Fruit fly (Drosophila melanogaster) whole organism, embryonic: ENCODE data around the gene sordd2.

Experiments used
- Adf1 ChIP-seq: fragments of 200-800 bp; sonication (Bioruptor generic); IDR thresholded peaks from 2 replicates; pipeline ENCODE4 v1.3.6; 2022; ENCODE audit warnings: missing biosample characterization, missing genetic modification characterization
- Aef1 ChIP-seq: fragments of 200-800 bp; sonication (Bioruptor generic); IDR thresholded peaks from 3 replicates; pipeline ENCODE4 v1.3.6; 2022; ENCODE audit warnings: missing biosample characterization, missing genetic modification characterization
- CG11398 ChIP-seq: fragments of 200-800 bp; sonication (Bioruptor generic); optimal IDR thresholded peaks from 2 replicates; lab custom pipeline; 2016; ENCODE audit warnings: missing biosample characterization, missing genetic modification characterization
- CG12299 ChIP-seq: fragments of 200-800 bp; sonication (Bioruptor generic); optimal IDR thresholded peaks from 2 replicates; lab custom pipeline; 2018; ENCODE audit warnings: missing biosample characterization, mild to moderate bottlenecking, missing genetic modification characterization
- CG12659 ChIP-seq: fragments of 200-800 bp; sonication (Bioruptor generic); optimal IDR thresholded peaks from 3 replicates; lab custom pipeline; 2017; ENCODE audit warnings: mild to moderate bottlenecking, missing biosample characterization, missing genetic modification reagents, missing genetic modification characterization
- CG13894 ChIP-seq: fragments of 200-800 bp; sonication (Bioruptor generic); optimal IDR thresholded peaks from 3 replicates; lab custom pipeline; 2018; ENCODE audit warnings: missing biosample characterization, mild to moderate bottlenecking, missing genetic modification characterization, moderate library complexity
- CG14441 ChIP-seq: fragments of 200-800 bp; sonication (Bioruptor generic); IDR thresholded peaks from 2 replicates; pipeline ENCODE4 v1.3.6; 2022; ENCODE audit warnings: missing biosample characterization, missing genetic modification characterization
- CG1602 ChIP-seq: fragments of 200-800 bp; sonication (Bioruptor generic); optimal IDR thresholded peaks from 3 replicates; lab custom pipeline; 2016; ENCODE audit warnings: missing biosample characterization, missing genetic modification characterization
- CG17612 ChIP-seq: fragments of 200-800 bp; sonication (Bioruptor generic); IDR thresholded peaks from 2 replicates; pipeline ENCODE4 v1.3.6; 2022; ENCODE audit warnings: missing biosample characterization, missing genetic modification characterization
- CG17829 ChIP-seq: fragments of 200-800 bp; optimal IDR thresholded peaks from 2 replicates; lab custom pipeline; 2019; ENCODE audit warnings: missing biosample characterization, mild to moderate bottlenecking, missing genetic modification characterization, moderate library complexity
- CG2120 ChIP-seq: fragments of 200-800 bp; sonication (Bioruptor generic); optimal IDR thresholded peaks from 3 replicates; lab custom pipeline; 2016; ENCODE audit warnings: missing biosample characterization, missing genetic modification characterization
- CG2129 ChIP-seq: fragments of 200-800 bp; sonication (Bioruptor generic); IDR thresholded peaks from 2 replicates; pipeline ENCODE4 v1.3.6; 2022; ENCODE audit warnings: missing biosample characterization, missing genetic modification characterization; ENCODE audit not compliant: partially characterized antibody
- CG2712 ChIP-seq: fragments of 200-800 bp; optimal IDR thresholded peaks from 3 replicates; lab custom pipeline; 2019; ENCODE audit warnings: missing biosample characterization, mild to moderate bottlenecking, missing genetic modification characterization, moderate library complexity
- CG3726 ChIP-seq: fragments of 200-800 bp; sonication (Bioruptor generic); IDR thresholded peaks from 3 replicates; pipeline ENCODE4, ENCODE4 v1.3.6; 2022; ENCODE audit warnings: missing biosample characterization, missing genetic modification characterization
- CG4360 ChIP-seq: fragments of 200-800 bp; sonication (Bioruptor generic); IDR thresholded peaks from 2 replicates; pipeline ENCODE4 v1.3.6; 2022; ENCODE audit warnings: missing biosample characterization, missing genetic modification characterization
- CG6175 ChIP-seq: fragments of 200-800 bp; sonication (Bioruptor generic); IDR thresholded peaks from 3 replicates; pipeline ENCODE4 v1.3.6; 2022; ENCODE audit warnings: missing biosample characterization, missing genetic modification characterization
- CG6854 ChIP-seq: fragments of 200-800 bp; sonication (Bioruptor generic); optimal IDR thresholded peaks from 3 replicates; lab custom pipeline; 2017; ENCODE audit warnings: missing biosample characterization, mild to moderate bottlenecking, missing genetic modification characterization
- CHES-1-like ChIP-seq: fragments of 200-800 bp; sonication (Bioruptor generic); optimal IDR thresholded peaks from 2 replicates; lab custom pipeline; 2016; ENCODE audit warnings: missing biosample characterization, missing genetic modification characterization
- Doc2 ChIP-seq: fragments of 200-800 bp; sonication (Bioruptor generic); IDR thresholded peaks from 2 replicates; pipeline ENCODE4 v1.3.6; 2022; ENCODE audit warnings: missing biosample characterization, missing genetic modification characterization
- Drgx ChIP-seq: fragments of 200-800 bp; sonication (Bioruptor generic); IDR thresholded peaks from 2 replicates; pipeline ENCODE4 v1.3.6; 2022; ENCODE audit warnings: missing biosample characterization, missing genetic modification characterization
- ERR ChIP-seq: fragments of 200-800 bp; sonication (Bioruptor generic); optimal IDR thresholded peaks from 2 replicates; lab custom pipeline; 2016; ENCODE audit warnings: missing biosample characterization, missing genetic modification characterization
- Fer1 ChIP-seq: fragments of 200-800 bp; sonication (Bioruptor generic); optimal IDR thresholded peaks from 2 replicates; lab custom pipeline; 2017; ENCODE audit warnings: missing biosample characterization, mild to moderate bottlenecking, missing genetic modification characterization
- H2.0 ChIP-seq: fragments of 200-800 bp; sonication (Bioruptor generic); IDR thresholded peaks from 2 replicates; pipeline ENCODE4 v1.3.6; 2022; ENCODE audit warnings: missing biosample characterization, missing genetic modification characterization
- HLH4C ChIP-seq: fragments of 200-800 bp; sonication (Bioruptor generic); IDR thresholded peaks from 3 replicates; pipeline ENCODE4 v1.3.6; 2022; ENCODE audit warnings: missing biosample characterization, missing genetic modification characterization; ENCODE audit not compliant: partially characterized antibody
- HLH54F ChIP-seq: fragments of 200-800 bp; sonication (Bioruptor generic); optimal IDR thresholded peaks from 3 replicates; lab custom pipeline; 2016; ENCODE audit warnings: missing biosample characterization, missing genetic modification characterization
- Hr39 ChIP-seq: fragments of >200 bp; optimal IDR thresholded peaks from 2 replicates; lab custom pipeline; 2017
- Lhr ChIP-seq: fragments of 200-800 bp; sonication (Bioruptor generic); optimal IDR thresholded peaks from 3 replicates; lab custom pipeline; 2017; ENCODE audit warnings: mild to moderate bottlenecking, missing biosample characterization, missing genetic modification reagents, missing genetic modification characterization
- MTF-1 ChIP-seq: fragments of 200-800 bp; sonication (Bioruptor generic); optimal IDR thresholded peaks from 2 replicates; lab custom pipeline; 2018; ENCODE audit warnings: missing biosample characterization, mild to moderate bottlenecking, missing genetic modification characterization, borderline replicate concordance
- NC2β ChIP-seq: fragments of 200-800 bp; sonication (Bioruptor generic); optimal IDR thresholded peaks from 2 replicates; lab custom pipeline; 2016; ENCODE audit warnings: missing biosample characterization, missing genetic modification characterization
- Oaz ChIP-seq: fragments of 200-800 bp; sonication (Bioruptor generic); IDR thresholded peaks from 2 replicates; pipeline ENCODE4 v1.3.6; 2022; ENCODE audit warnings: missing biosample characterization, missing genetic modification characterization
- Sin3A ChIP-seq: fragments of >200 bp; optimal IDR thresholded peaks from 2 replicates; lab custom pipeline; 2018
- Six4 ChIP-seq: fragments of 200-800 bp; sonication (Bioruptor generic); optimal IDR thresholded peaks from 2 replicates; lab custom pipeline; 2016; ENCODE audit warnings: missing biosample characterization, missing genetic modification characterization
- Xbp1 ChIP-seq: fragments of 200-800 bp; sonication (Bioruptor generic); optimal IDR thresholded peaks from 3 replicates; lab custom pipeline; 2016; ENCODE audit warnings: missing biosample characterization, mild to moderate bottlenecking, missing genetic modification characterization
- abd-A ChIP-seq: fragments of 200-800 bp; sonication (Bioruptor generic); optimal IDR thresholded peaks from 3 replicates; lab custom pipeline; 2019; ENCODE audit warnings: missing biosample characterization, mild to moderate bottlenecking, missing genetic modification characterization, moderate library complexity
- al ChIP-seq: fragments of 200-800 bp; sonication (Bioruptor generic); IDR thresholded peaks from 2 replicates; pipeline ENCODE4 v1.3.6; 2022; ENCODE audit warnings: missing biosample characterization, missing genetic modification characterization
- aop ChIP-seq: fragments of 200-800 bp; sonication (Bioruptor generic); IDR thresholded peaks from 2 replicates; pipeline ENCODE4 v1.3.6; 2022; ENCODE audit warnings: missing biosample characterization, missing genetic modification characterization
- ash1 ChIP-seq: fragments of 200-800 bp; sonication (Bioruptor generic); optimal IDR thresholded peaks from 2 replicates; lab custom pipeline; 2018; ENCODE audit warnings: missing biosample characterization, mild to moderate bottlenecking, missing genetic modification characterization
- br ChIP-seq: fragments of >200 bp; optimal IDR thresholded peaks from 2 replicates; lab custom pipeline; 2017
- chif ChIP-seq, 2 experiments: fragments of 200-800 bp; sonication (Bioruptor generic); optimal IDR thresholded peaks; 3 replicates each; lab custom pipeline; 2016; ENCODE audit warnings: missing biosample characterization in 2 of 2, missing genetic modification characterization in 2 of 2
- chm ChIP-seq: fragments of 200-800 bp; sonication (Bioruptor generic); IDR thresholded peaks from 2 replicates; pipeline ENCODE4 v1.3.6; 2022; ENCODE audit warnings: missing biosample characterization, missing genetic modification characterization
- disco-r ChIP-seq: fragments of 200-800 bp; sonication (Bioruptor generic); optimal IDR thresholded peaks from 2 replicates; lab custom pipeline; 2016; ENCODE audit warnings: missing biosample characterization, missing genetic modification characterization
- gro ChIP-seq: fragments of 200-800 bp; sonication (Bioruptor generic); optimal IDR thresholded peaks from 2 replicates; lab custom pipeline; 2016; ENCODE audit warnings: missing biosample characterization, missing genetic modification characterization
- hb ChIP-seq: fragments of 200-800 bp; sonication (Bioruptor generic); IDR thresholded peaks from 3 replicates; pipeline ENCODE4 v1.3.6; 2022; ENCODE audit warnings: missing biosample characterization, missing genetic modification characterization; ENCODE audit not compliant: partially characterized antibody
- knrl ChIP-seq: fragments of 200-800 bp; sonication (Bioruptor generic); IDR thresholded peaks from 3 replicates; pipeline ENCODE4 v1.3.6; 2022; ENCODE audit warnings: missing biosample characterization, missing genetic modification characterization; ENCODE audit not compliant: partially characterized antibody
- lbe ChIP-seq: fragments of 200-800 bp; sonication (Bioruptor generic); optimal IDR thresholded peaks from 2 replicates; lab custom pipeline; 2016; ENCODE audit warnings: missing biosample characterization, mild to moderate bottlenecking, missing genetic modification characterization
- lola ChIP-seq, 3 experiments: fragments of >200 bp in 2 of 3; fragments of 200-800 bp in 1 of 3; sonication (Bioruptor generic) in 1 of 3; optimal IDR thresholded peaks; 2 replicates each; lab custom pipeline; 2017 to 2019; ENCODE audit warnings: missing biosample characterization in 3 of 3, missing genetic modification characterization in 3 of 3, mild to moderate bottlenecking in 1 of 3, moderate library complexity in 1 of 3
- nmo ChIP-seq: fragments of 200-800 bp; sonication (Bioruptor generic); optimal IDR thresholded peaks from 2 replicates; lab custom pipeline; 2018; ENCODE audit warnings: missing biosample characterization, mild to moderate bottlenecking, missing genetic modification characterization, moderate library complexity
- pfk ChIP-seq: fragments of 200-800 bp; sonication (Bioruptor generic); optimal IDR thresholded peaks from 2 replicates; lab custom pipeline; 2018; ENCODE audit warnings: missing biosample characterization, mild to moderate bottlenecking, missing genetic modification characterization, moderate library complexity
- sens-2 ChIP-seq: fragments of 200-800 bp; sonication (Bioruptor generic); IDR thresholded peaks from 2 replicates; pipeline ENCODE4 v1.3.6; 2022; ENCODE audit warnings: missing biosample characterization, missing genetic modification characterization
- tgo ChIP-seq: fragments of 200-800 bp; sonication (Bioruptor generic); IDR thresholded peaks from 3 replicates; pipeline ENCODE4 v1.3.6; 2022; ENCODE audit warnings: missing biosample characterization, missing genetic modification characterization
- usp ChIP-seq: fragments of >200 bp; optimal IDR thresholded peaks from 2 replicates; lab custom pipeline; 2017; ENCODE audit warnings: missing biosample characterization, missing genetic modification characterization

The sordd2 gene

dm6 chrX:15802880-15803650 lies 4.1 kb upstream of the sordd2 start (continued):
- TF ChIP-seq sens-2 (GFP tag; lab: Robert Waterston, UW) (no peak), pfk (GFP tag; lab: Kevin White, UChicago) (no peak), chif (GFP tag; optimal IDR thresholded peaks at IDR 0.05; lab: Kevin White, UChicago) (no peak), CG6175 (GFP tag; lab: Robert Waterston, UW) (no peak), Sin3A (lab: Kevin White, UChicago) (no peak), ash1 (GFP tag; lab: Kevin White, UChicago) (no peak), CG17829 (tag; lab: Kevin White, UChicago) (peak; percentile 33), CG17612 (GFP tag; lab: Robert Waterston, UW) (no peak), Lhr (no peak), Adf1 (GFP tag; lab: Robert Waterston, UW) (no peak), CG12299 (tag; lab: Kevin White, UChicago) (no peak), Hr39 (lab: Kevin White, UChicago) (no peak), CG14441 (GFP tag; lab: Robert Waterston, UW) (no peak), H2.0 (GFP tag; lab: Robert Waterston, UW) (no peak), CG2120 (GFP tag; lab: Kevin White, UChicago) (peak; percentile 31), CG11398 (GFP tag; lab: Kevin White, UChicago) (no peak), usp (no peak), disco-r (GFP tag; lab: Kevin White, UChicago) (no peak), Xbp1 (GFP tag; lab: Kevin White, UChicago) (no peak), CHES-1-like (GFP tag; lab: Kevin White, UChicago) (no peak), lola (GFP tag; optimal IDR thresholded peaks at IDR 0.05; lab: Kevin White, UChicago) (no peak), tgo (GFP tag; lab: Robert Waterston, UW) (0 out of 3 replicates have a peak, but pooled peaks have one; percentile 17), CG6854 (GFP tag; lab: Kevin White, UChicago) (no peak), abd-A (tag; lab: Kevin White, UChicago) (no peak), aop (GFP tag; lab: Robert Waterston, UW) (no peak), Fer1 (peak; percentile 6), Doc2 (GFP tag; lab: Robert Waterston, UW) (no peak), Six4 (GFP tag; lab: Kevin White, UChicago) (peak; percentile 17), al (GFP tag; lab: Robert Waterston, UW) (no peak), NC2β (GFP tag; lab: Kevin White, UChicago) (no peak), gro (GFP tag; lab: Kevin White, UChicago) (no peak), CG12659 (GFP tag; lab: Kevin White, UChicago) (peak; percentile 20), nmo (GFP tag; lab: Kevin White, UChicago) (peak; percentile 22), chm (GFP tag; lab: Robert Waterston, UW) (no peak), CG2712 (tag; lab: Kevin White, UChicago) (peak; percentile 31), CG4360 (GFP tag; lab: Robert Waterston, UW) (no peak), ERR (no peak), CG1602 (GFP tag; lab: Kevin White, UChicago) (no peak), knrl (GFP tag; lab: Robert Waterston, UW) (peak; percentile 71), MTF-1 (GFP tag; lab: Kevin White, UChicago) (no peak), lbe (GFP tag; lab: Kevin White, UChicago) (no peak), br (lab: Kevin White, UChicago) (no peak), CG2129 (GFP tag; lab: Robert Waterston, UW) (peak; percentile 56), Aef1 (no peak), CG3726 (GFP tag; lab: Robert Waterston, UW) (no peak), CG13894 (tag; lab: Kevin White, UChicago) (peak; percentile 46), Oaz (no peak), Drgx (no peak), HLH54F (no peak), hb (GFP tag; lab: Robert Waterston, UW) (peak; percentile 70; the same call in 2 of the 3 replicates), HLH4C (GFP tag; lab: Robert Waterston, UW) (peak; percentile 70)
